Worm (Caenorhabditis elegans): ENCODE results near the gene srt-33.
A peak's percentile ranks its signal among the peaks of the same experiment; 100 is the strongest.

srt-33 gene

DNA sequence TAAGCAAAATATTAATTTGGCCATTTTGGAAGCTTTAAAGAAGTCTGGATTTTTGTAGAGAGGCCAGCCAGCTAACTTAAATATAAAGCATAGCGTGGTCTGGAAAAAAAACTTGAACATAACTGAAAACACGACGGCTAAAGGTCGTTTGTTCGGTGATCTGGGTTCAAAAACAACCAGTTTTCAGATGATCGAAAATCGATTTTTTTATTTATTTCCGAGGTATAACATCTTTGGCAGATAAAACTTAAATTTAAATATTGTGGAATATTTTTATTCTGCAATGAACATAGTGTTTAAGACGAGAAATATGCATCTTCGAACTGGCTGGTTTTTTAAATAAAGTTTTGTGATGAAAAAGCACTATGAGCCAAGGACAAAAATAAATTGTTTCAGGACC is 11.1 kb downstream of the srt-33 start, which contains the start of gene F40G12.4:
Gene F40G12.4, minus strand, starts transcription at position 101 of the 400 bp plus-strand sequence.
- TF ChIP-seq sem-4 (tag; optimal IDR thresholded peaks at IDR 0.05): no peak
- no peak for TF ChIP-seq lin-11 (tag; optimal IDR thresholded peaks at IDR 0.05)
- no peak for TF ChIP-seq dmd-4 (tag; optimal IDR thresholded peaks at IDR 0.05)
- no peak for TF ChIP-seq ceh-16 (tag; optimal IDR thresholded peaks at IDR 0.05)
- no peak for TF ChIP-seq peb-1 (tag; optimal IDR thresholded peaks at IDR 0.05)
- TF ChIP-seq nhr-237 (tag; optimal IDR thresholded peaks at IDR 0.05): no peak
- no peak for TF ChIP-seq lsy-2 (tag; optimal IDR thresholded peaks at IDR 0.05)
- no peak for TF ChIP-seq elt-3 (tag; optimal IDR thresholded peaks at IDR 0.05)
- TF ChIP-seq C34F6.9 (tag; optimal IDR thresholded peaks at IDR 0.05): no peak
- no peak for TF ChIP-seq elt-1 (tag; optimal IDR thresholded peaks at IDR 0.05)

DNA sequence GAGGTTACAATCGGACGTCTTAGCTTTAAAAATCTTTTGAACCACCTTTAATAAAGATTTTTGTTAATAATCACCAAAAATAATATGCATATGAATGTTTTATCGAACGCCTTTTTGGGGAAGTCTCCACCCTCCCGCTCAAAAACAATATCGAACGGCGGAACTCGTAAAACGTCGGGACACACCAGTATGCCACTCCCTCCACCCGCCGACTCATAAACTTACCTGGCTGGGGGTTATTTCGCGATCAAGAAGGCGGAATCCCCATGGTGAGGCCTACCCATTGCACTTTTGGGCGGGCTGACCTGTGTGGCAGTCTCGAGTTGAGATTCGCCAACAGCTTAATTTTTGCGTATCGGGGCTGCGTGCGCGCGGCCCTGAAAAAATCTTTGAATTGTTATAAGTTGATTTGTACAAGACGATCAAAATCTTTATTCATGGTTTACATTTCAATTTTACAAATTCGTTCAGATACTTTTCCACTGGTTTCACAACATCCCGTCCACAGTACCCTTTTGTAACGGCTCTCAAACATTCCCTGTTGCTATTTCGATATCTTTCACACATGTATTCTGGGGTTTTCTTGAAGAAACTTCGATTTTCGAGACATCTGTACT is 12.2 kb downstream of the srt-33 start:
- peak; percentile 22 for TF ChIP-seq snpc-4 (tag; optimal IDR thresholded peaks at IDR 0.05)
- TF ChIP-seq ceh-82 (tag; optimal IDR thresholded peaks at IDR 0.05): no peak
- no peak for TF ChIP-seq ztf-1 (GFP tag; conservative IDR thresholded peaks at IDR 0.05)
- no peak for TF ChIP-seq elt-3 (tag; optimal IDR thresholded peaks at IDR 0.05)
- no peak for TF ChIP-seq unc-62 (GFP tag; optimal IDR thresholded peaks at IDR 0.05)
- no peak for TF ChIP-seq lin-39 (tag; optimal IDR thresholded peaks at IDR 0.05)
- no peak for TF ChIP-seq lin-13 (GFP tag; optimal IDR thresholded peaks at IDR 0.05)

DNA sequence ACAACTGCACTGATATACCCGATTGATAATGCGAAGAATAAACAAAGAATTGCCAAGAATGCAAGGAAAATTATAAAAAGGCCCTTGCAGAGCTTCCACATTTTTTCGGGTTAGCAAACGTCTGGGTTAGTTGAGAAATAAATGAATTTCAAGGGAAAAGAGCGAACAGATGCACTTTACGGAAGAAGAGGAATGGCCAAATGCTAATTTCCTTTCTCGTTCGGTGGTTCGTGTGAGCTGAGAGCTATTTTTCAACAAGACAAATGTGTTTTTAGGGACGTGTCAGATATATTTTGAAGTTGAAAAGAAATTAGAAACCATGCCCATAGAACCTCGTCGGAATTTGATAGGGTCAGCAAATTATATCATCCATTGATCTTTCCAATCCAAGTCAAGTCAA is 18.8 kb downstream of the srt-33 start, which contains the start of gene F40G12.2:
Gene F40G12.2, minus strand, starts transcription at position 101 of the 400 bp plus-strand sequence.
- no peak for TF ChIP-seq nhr-6 (tag; optimal IDR thresholded peaks at IDR 0.05)
- no peak for TF ChIP-seq lin-39 (tag; optimal IDR thresholded peaks at IDR 0.05)
- TF ChIP-seq ama-1 (optimal IDR thresholded peaks at IDR 0.05): no peak
- no peak for TF ChIP-seq nhr-77 (tag; optimal IDR thresholded peaks at IDR 0.05)
- TF ChIP-seq R02D3.7 (tag; optimal IDR thresholded peaks at IDR 0.05): no peak
- TF ChIP-seq ztf-4 (tag; optimal IDR thresholded peaks at IDR 0.05): no peak
- TF ChIP-seq C34F6.9 (tag; optimal IDR thresholded peaks at IDR 0.05): no peak
- no peak for TF ChIP-seq lin-13 (GFP tag; optimal IDR thresholded peaks at IDR 0.05)
- TF ChIP-seq unc-55 (GFP tag; optimal IDR thresholded peaks at IDR 0.05): no peak

DNA sequence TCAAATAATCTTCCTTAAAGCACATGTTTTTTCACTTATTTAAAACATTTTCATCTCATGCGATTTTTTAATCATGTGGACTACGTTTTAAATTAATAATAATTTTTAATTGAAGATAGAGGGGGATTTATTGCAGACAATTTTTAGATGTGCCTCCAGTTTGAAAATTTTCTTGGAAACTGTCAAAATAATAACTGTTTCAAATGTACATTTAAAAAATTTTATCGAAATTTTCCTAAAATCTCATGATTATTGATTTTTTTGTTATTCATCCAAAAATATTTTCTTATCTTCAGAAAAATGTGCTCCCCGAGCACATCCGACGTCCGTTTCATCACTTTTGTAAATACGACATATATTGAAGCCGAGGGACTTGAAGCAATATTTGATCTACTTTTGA is 22.9 kb downstream of the srt-33 start, which contains the start of gene sre-8:
Gene sre-8, plus strand, starts transcription at position 301 of the 400 bp plus-strand sequence.
- no peak for TF ChIP-seq aly-2 (tag; optimal IDR thresholded peaks at IDR 0.05)

DNA sequence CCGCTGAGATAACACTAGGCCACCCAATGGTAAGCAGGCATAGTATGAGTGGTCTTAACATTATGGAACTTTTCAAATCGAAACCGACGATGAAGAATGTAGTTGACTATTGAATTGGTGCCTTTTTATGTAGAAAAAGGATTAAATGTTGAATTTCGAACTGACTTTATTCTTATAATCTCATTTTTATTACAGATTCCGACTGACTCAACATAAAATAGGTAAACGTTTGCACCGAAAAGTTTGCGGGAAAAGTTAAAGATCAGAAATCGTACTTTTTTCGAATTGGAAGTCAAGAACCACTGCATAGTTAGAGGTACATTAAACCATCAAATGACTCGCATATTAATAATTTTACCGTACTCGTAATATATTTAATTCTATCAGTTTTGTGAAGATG is 25.5 kb downstream of the srt-33 start, which contains the start of gene K02E11.7:
Gene K02E11.7, minus strand, starts transcription at position 101 of the 400 bp plus-strand sequence.
- TF ChIP-seq nhr-237 (tag; optimal IDR thresholded peaks at IDR 0.05) (no peak), skn-1 (tag; optimal IDR thresholded peaks at IDR 0.05) (no peak), sem-4 (tag; optimal IDR thresholded peaks at IDR 0.05) (no peak), sma-9 (GFP tag; optimal IDR thresholded peaks at IDR 0.05) (no peak), sma-9 (tag; optimal IDR thresholded peaks at IDR 0.05) (no peak), snpc-4 (tag; optimal IDR thresholded peaks at IDR 0.05) (no peak), dmd-4 (tag; optimal IDR thresholded peaks at IDR 0.05) (no peak), unc-39 (tag; optimal IDR thresholded peaks at IDR 0.05) (no peak)

DNA sequence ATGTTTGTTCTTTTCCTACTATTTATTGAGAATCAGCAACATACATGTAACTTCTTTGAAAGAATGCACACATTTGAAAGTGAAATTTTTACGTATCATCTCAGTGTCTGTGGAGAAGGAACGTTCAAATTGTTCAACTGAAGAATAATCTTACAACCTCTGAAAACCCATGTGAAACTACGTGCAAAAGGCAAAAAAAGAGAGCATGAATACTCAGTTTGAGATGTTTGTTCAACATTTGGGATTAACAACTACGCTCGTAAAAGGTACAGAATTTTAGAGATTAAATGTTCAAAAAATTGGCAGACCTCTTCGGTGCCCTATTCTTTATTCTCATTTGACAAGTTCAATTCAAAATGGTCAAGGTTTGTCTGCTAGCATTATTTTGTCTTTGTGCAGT is 27.7 kb downstream of the srt-33 start, which contains the start of gene K02E11.5:
Gene K02E11.5, plus strand, starts transcription at position 301 of the 400 bp plus-strand sequence.
- TF ChIP-seq sma-3 (GFP tag; optimal IDR thresholded peaks at IDR 0.05) (no peak), nhr-12 (tag; optimal IDR thresholded peaks at IDR 0.05) (no peak), unc-55 (GFP tag; optimal IDR thresholded peaks at IDR 0.05) (no peak), peb-1 (tag; optimal IDR thresholded peaks at IDR 0.05) (no peak), C34F6.9 (tag; optimal IDR thresholded peaks at IDR 0.05) (no peak), gmeb-1 (tag; optimal IDR thresholded peaks at IDR 0.05) (no peak), mdl-1 (tag; optimal IDR thresholded peaks at IDR 0.05) (no peak), ceh-82 (tag; optimal IDR thresholded peaks at IDR 0.05) (no peak), nhr-23 (tag; optimal IDR thresholded peaks at IDR 0.05) (no peak), mab-5 (tag; optimal IDR thresholded peaks at IDR 0.05) (no peak), lin-39 (tag; optimal IDR thresholded peaks at IDR 0.05) (no peak), lin-13 (GFP tag; optimal IDR thresholded peaks at IDR 0.05) (no peak)

All from whole organism, L2 larva.